Fruit fly (Drosophila melanogaster): ENCODE results near the gene Snmp2.

Snmp2 gene

dm6 chr3L:7717863-7718560 lies 24.8 kb downstream of the Snmp2 start, which contains the start of gene Ank2:
Gene Ank2 (minus strand): TSS chr3L:7718395.
- TF ChIP-seq fru (GFP tag; optimal IDR thresholded peaks at IDR 0.05) (no peak), HLH106 (tag; optimal IDR thresholded peaks at IDR 0.05) (no peak), br (GFP tag; optimal IDR thresholded peaks at IDR 0.05) (no peak), Mio (GFP tag; optimal IDR thresholded peaks at IDR 0.05) (no peak), Rel (GFP tag; optimal IDR thresholded peaks at IDR 0.05) (no peak), Rel (tag; optimal IDR thresholded peaks at IDR 0.05) (no peak), pan (optimal IDR thresholded peaks at IDR 0.05) (no peak), Sp1 (GFP tag; optimal IDR thresholded peaks at IDR 0.05) (no peak), usp (GFP tag; optimal IDR thresholded peaks at IDR 0.05) (no peak), Hr78 (GFP tag; optimal IDR thresholded peaks at IDR 0.05) (no peak), Dif (GFP tag; optimal IDR thresholded peaks at IDR 0.05; ENCODE audit: partially characterized antibody) (no peak)

dm6 chr3L:7714301-7714946 lies 28.4 kb downstream of the Snmp2 start:
- TF ChIP-seq CG32264 (GFP tag; optimal IDR thresholded peaks at IDR 0.05) (no peak), Dfd (GFP tag; optimal IDR thresholded peaks at IDR 0.05) (no peak), lola (GFP tag; optimal IDR thresholded peaks at IDR 0.05) (no peak)

dm6 chr3L:7713378-7713777 lies 29.5 kb downstream of the Snmp2 start:
- no peak for TF ChIP-seq HLH106 (tag; optimal IDR thresholded peaks at IDR 0.05)
- no peak for TF ChIP-seq sv (GFP tag; optimal IDR thresholded peaks at IDR 0.05)
- TF ChIP-seq brk (GFP tag; optimal IDR thresholded peaks at IDR 0.05): no peak
- TF ChIP-seq CG32264 (GFP tag; optimal IDR thresholded peaks at IDR 0.05): no peak
- TF ChIP-seq lola (GFP tag; optimal IDR thresholded peaks at IDR 0.05): no peak
- no peak for TF ChIP-seq Hr78 (GFP tag; optimal IDR thresholded peaks at IDR 0.05)
- TF ChIP-seq Abd-B (GFP tag; optimal IDR thresholded peaks at IDR 0.05): no peak
- TF ChIP-seq Hnf4 (GFP tag; optimal IDR thresholded peaks at IDR 0.05): no peak

dm6 chr3L:7695554-7695953 lies 47.3 kb downstream of the Snmp2 start, which contains the start of gene CG44195:
Gene CG44195 (minus strand): TSS chr3L:7695654.
- TF ChIP-seq Jra (GFP tag; optimal IDR thresholded peaks at IDR 0.05) (no peak), Myc (optimal IDR thresholded peaks at IDR 0.05) (no peak), brk (GFP tag; optimal IDR thresholded peaks at IDR 0.05) (no peak), Dif (GFP tag; optimal IDR thresholded peaks at IDR 0.05; ENCODE audit: partially characterized antibody) (no peak), sv (GFP tag; optimal IDR thresholded peaks at IDR 0.05) (no peak), Sp1 (GFP tag; optimal IDR thresholded peaks at IDR 0.05) (no peak), dmrt93B (GFP tag; optimal IDR thresholded peaks at IDR 0.05) (no peak), CG9705 (GFP tag; optimal IDR thresholded peaks at IDR 0.05) (no peak), pan (optimal IDR thresholded peaks at IDR 0.05) (no peak), Hr78 (GFP tag; optimal IDR thresholded peaks at IDR 0.05) (no peak), br (GFP tag; optimal IDR thresholded peaks at IDR 0.05) (no peak), ey (GFP tag; optimal IDR thresholded peaks at IDR 0.05) (no peak)
